Fruit fly (Drosophila melanogaster): ENCODE results near the gene CG15812.

The CG15812 gene

DNA sequence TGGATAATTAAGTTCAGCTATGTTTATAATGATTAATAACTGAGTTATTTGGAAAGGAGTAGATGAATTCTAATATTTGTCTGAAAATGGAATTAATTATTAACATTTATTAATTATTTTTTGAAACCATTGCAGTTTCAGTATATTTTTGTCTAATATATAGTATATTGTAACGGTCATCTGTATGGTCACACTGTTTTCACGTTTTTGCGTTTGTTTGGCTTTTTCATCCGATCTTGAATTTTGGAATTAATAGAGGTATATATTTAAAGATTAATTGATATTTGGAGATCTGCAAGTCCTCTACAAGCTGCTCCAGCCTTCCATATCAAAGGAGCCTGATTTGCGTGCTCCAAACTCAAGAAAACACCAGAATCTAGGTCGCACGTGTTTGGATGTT lies 9.3 kb downstream of the CG15812 start, which contains the start of the genes CG32278 and CG32281:
TSS of gene CG32278 (plus strand) at position 180 of the 400 bp plus-strand sequence.
TSS of gene CG32281 (plus strand) at position 269 of the 400 bp plus-strand sequence.
- TF ChIP-seq CG10348 (GFP tag; IDR thresholded peaks at IDR 0.05) = no peak
- no peak for TF ChIP-seq fd96Ca (GFP tag; IDR thresholded peaks at IDR 0.05)
- no peak for TF ChIP-seq D1 (tag; optimal IDR thresholded peaks at IDR 0.05)
- no peak for TF ChIP-seq EcR (GFP tag; optimal IDR thresholded peaks at IDR 0.05)
- no peak for TF ChIP-seq CG9948 (tag; optimal IDR thresholded peaks at IDR 0.05)
- no peak for TF ChIP-seq CG8159 (tag; optimal IDR thresholded peaks at IDR 0.05)
- TF ChIP-seq Ets98B (GFP tag; IDR thresholded peaks at IDR 0.05) = no peak
- no peak for TF ChIP-seq CG32121 (GFP tag; IDR thresholded peaks at IDR 0.05)
- TF ChIP-seq CG14655 (GFP tag; optimal IDR thresholded peaks at IDR 0.05) = no peak
- TF ChIP-seq CG15710 (tag; optimal IDR thresholded peaks at IDR 0.05) = no peak
- TF ChIP-seq Pif1A (GFP tag; optimal IDR thresholded peaks at IDR 0.05) = no peak
- TF ChIP-seq CG34367 (tag; optimal IDR thresholded peaks at IDR 0.05) = no peak
- TF ChIP-seq Pif1B (GFP tag; optimal IDR thresholded peaks at IDR 0.05) = no peak
- TF ChIP-seq CG13204 (GFP tag; optimal IDR thresholded peaks at IDR 0.05) = no peak

dm6 chr3L:3172445-3172844 lies 12.7 kb downstream of the CG15812 start, which contains the start of gene CG14963:
TSS of gene CG14963 (minus strand) at chr3L:3172545.
- TF ChIP-seq CG32121 (GFP tag; IDR thresholded peaks at IDR 0.05) (no peak), CG12605 (GFP tag; IDR thresholded peaks at IDR 0.05) (no peak), CG34367 (tag; optimal IDR thresholded peaks at IDR 0.05) (no peak), CG13204 (GFP tag; optimal IDR thresholded peaks at IDR 0.05) (no peak), Snoo (tag; optimal IDR thresholded peaks at IDR 0.05) (no peak)

DNA sequence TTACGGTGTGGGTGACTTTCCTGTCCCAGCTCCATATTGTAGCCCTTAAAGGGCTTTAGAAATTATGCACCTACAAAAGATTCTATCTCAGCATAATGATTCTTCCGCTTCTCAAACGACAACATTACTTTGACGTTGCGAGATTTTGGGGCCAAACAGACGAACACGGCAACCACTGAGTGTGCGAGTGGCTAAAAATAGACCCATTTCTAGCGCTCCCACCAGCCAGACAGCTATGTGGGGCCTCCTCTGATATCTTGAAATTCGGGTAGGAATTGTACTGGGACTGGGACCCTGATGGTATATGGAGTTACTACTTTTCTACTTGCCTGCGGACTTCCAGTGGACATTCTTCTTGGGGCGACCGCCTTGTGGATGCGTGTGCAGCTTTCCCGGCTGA lies 18.1 kb downstream of the CG15812 start:
- TF ChIP-seq gl (tag; optimal IDR thresholded peaks at IDR 0.05) = no peak
- no peak for TF ChIP-seq CG13204 (GFP tag; optimal IDR thresholded peaks at IDR 0.05)
- TF ChIP-seq EcR (GFP tag; optimal IDR thresholded peaks at IDR 0.05) = no peak
- no peak for TF ChIP-seq CG17806 (tag; optimal IDR thresholded peaks at IDR 0.05)
- no peak for TF ChIP-seq Pif1B (GFP tag; optimal IDR thresholded peaks at IDR 0.05)
- TF ChIP-seq CG34367 (tag; optimal IDR thresholded peaks at IDR 0.05) = no peak
- TF ChIP-seq Snoo (tag; optimal IDR thresholded peaks at IDR 0.05) = no peak
- no peak for TF ChIP-seq Ets98B (GFP tag; IDR thresholded peaks at IDR 0.05)
- TF ChIP-seq Pif1A (GFP tag; optimal IDR thresholded peaks at IDR 0.05) = no peak
- no peak for TF ChIP-seq CG15710 (tag; optimal IDR thresholded peaks at IDR 0.05)
- TF ChIP-seq CG9948 (tag; optimal IDR thresholded peaks at IDR 0.05) = no peak
- no peak for TF ChIP-seq CG8159 (tag; optimal IDR thresholded peaks at IDR 0.05)
- no peak for TF ChIP-seq CG14655 (GFP tag; optimal IDR thresholded peaks at IDR 0.05)
- no peak for TF ChIP-seq D1 (tag; optimal IDR thresholded peaks at IDR 0.05)
- no peak for TF ChIP-seq CG8301 (tag; optimal IDR thresholded peaks at IDR 0.05)
- no peak for TF ChIP-seq CG12605 (GFP tag; IDR thresholded peaks at IDR 0.05)
- TF ChIP-seq fd96Ca (GFP tag; IDR thresholded peaks at IDR 0.05) = no peak
- TF ChIP-seq rn (GFP tag; IDR thresholded peaks at IDR 0.05) = no peak

DNA sequence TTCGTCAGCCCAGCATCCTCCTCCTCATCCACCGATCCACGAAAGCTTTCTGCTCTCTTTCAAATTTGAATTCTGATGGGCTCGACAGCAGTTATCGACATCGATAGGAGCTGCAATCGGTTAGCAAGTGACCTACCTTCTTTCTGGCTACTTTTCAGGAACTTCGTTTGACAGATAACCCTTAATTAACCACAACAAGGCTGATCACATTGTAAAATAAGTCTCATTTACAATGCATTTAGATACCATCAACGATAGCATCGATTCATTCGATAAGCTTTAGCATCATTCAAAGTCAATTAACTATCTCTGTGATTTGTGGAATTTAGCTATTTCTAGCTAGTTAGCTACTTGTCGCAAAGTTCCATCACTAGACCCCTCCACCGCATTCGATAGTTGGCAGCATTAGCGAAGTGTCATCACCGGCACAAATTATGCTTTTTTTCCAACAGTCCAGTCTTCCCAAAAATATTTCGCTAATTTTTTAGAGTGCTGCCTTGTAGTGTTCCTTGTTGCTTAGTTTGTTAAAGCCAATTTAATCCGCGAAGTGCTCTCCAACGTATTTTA lies 18.8 kb downstream of the CG15812 start, which contains the start of the genes MnM and Girdin:
TSS of gene MnM (minus strand) at position 51 of the 567 bp plus-strand sequence.
TSS of gene Girdin (plus strand) at position 401 of the 567 bp plus-strand sequence.
- TF ChIP-seq D1 (tag; optimal IDR thresholded peaks at IDR 0.05) = no peak
- no peak for TF ChIP-seq CG13204 (GFP tag; optimal IDR thresholded peaks at IDR 0.05)
- TF ChIP-seq CG8159 (tag; optimal IDR thresholded peaks at IDR 0.05) = no peak
- no peak for TF ChIP-seq CG17806 (tag; optimal IDR thresholded peaks at IDR 0.05)
- no peak for TF ChIP-seq CG14655 (GFP tag; optimal IDR thresholded peaks at IDR 0.05)
- peak; percentile 35; the same call in 1 of the 2 replicates for TF ChIP-seq CG32121 (GFP tag; IDR thresholded peaks at IDR 0.05)
- TF ChIP-seq rn (GFP tag; IDR thresholded peaks at IDR 0.05) = no peak
- no peak for TF ChIP-seq gl (tag; optimal IDR thresholded peaks at IDR 0.05)
- 0 out of 3 replicates have a peak, but pooled peaks have one; percentile 53 for TF ChIP-seq fd96Ca (GFP tag; IDR thresholded peaks at IDR 0.05)
- no peak for TF ChIP-seq Snoo (tag; optimal IDR thresholded peaks at IDR 0.05)
- no peak for TF ChIP-seq CG34367 (tag; optimal IDR thresholded peaks at IDR 0.05)
- TF ChIP-seq EcR (GFP tag; optimal IDR thresholded peaks at IDR 0.05) = peak; percentile 7
- no peak for TF ChIP-seq Ets98B (GFP tag; IDR thresholded peaks at IDR 0.05)
- no peak for TF ChIP-seq CG12605 (GFP tag; IDR thresholded peaks at IDR 0.05)
- no peak for TF ChIP-seq Pif1B (GFP tag; optimal IDR thresholded peaks at IDR 0.05)
- no peak for TF ChIP-seq CG8301 (tag; optimal IDR thresholded peaks at IDR 0.05)
- no peak for TF ChIP-seq CG15710 (tag; optimal IDR thresholded peaks at IDR 0.05)
- TF ChIP-seq CG4496 (GFP tag; IDR thresholded peaks at IDR 0.05) = no peak
- peak; percentile 16; the same call in 1 of the 2 replicates for TF ChIP-seq CG10348 (GFP tag; IDR thresholded peaks at IDR 0.05)
- TF ChIP-seq Pif1A (GFP tag; optimal IDR thresholded peaks at IDR 0.05) = no peak
- no peak for TF ChIP-seq CG9948 (tag; optimal IDR thresholded peaks at IDR 0.05)

DNA sequence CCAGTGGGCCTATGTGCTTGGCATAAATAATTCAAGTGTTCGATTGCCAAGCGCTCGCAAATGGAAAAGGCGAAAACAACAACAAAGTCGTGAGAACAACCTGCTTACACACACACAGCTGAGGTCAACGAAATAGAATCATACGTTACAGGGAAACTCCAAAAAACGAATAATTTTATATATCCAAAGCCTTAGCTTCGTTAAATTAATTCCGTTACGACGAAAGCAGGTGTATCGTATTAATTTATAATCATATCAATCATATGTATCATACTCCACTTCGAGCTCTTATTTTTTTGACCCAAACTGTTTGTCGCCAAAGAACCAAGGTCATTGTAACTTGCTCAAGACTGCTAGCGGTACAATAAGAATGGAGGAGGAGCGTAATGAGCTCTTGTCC lies 19.7 kb downstream of the CG15812 start:
- TF ChIP-seq CG14655 (GFP tag; optimal IDR thresholded peaks at IDR 0.05) (no peak), CG17806 (tag; optimal IDR thresholded peaks at IDR 0.05) (peak; percentile 93), CG9948 (tag; optimal IDR thresholded peaks at IDR 0.05) (peak; percentile 93), CG10348 (GFP tag; IDR thresholded peaks at IDR 0.05) (peak; percentile 19; the same call in 1 of the 2 replicates), CG8301 (tag; optimal IDR thresholded peaks at IDR 0.05) (peak; percentile 94), rn (GFP tag; IDR thresholded peaks at IDR 0.05) (peak; percentile 78), CG8159 (tag; optimal IDR thresholded peaks at IDR 0.05) (peak; percentile 95), Ets98B (GFP tag; IDR thresholded peaks at IDR 0.05) (peak; percentile 92), fd96Ca (GFP tag; IDR thresholded peaks at IDR 0.05) (peak; percentile 92), CG13204 (GFP tag; optimal IDR thresholded peaks at IDR 0.05) (peak; percentile 87), CG34367 (tag; optimal IDR thresholded peaks at IDR 0.05) (peak; percentile 89), EcR (GFP tag; optimal IDR thresholded peaks at IDR 0.05) (peak; percentile 98), D1 (tag; optimal IDR thresholded peaks at IDR 0.05) (no peak), CG12605 (GFP tag; IDR thresholded peaks at IDR 0.05) (peak; percentile 91), CG4496 (GFP tag; IDR thresholded peaks at IDR 0.05) (peak; percentile 95), gl (tag; optimal IDR thresholded peaks at IDR 0.05) (peak; percentile 89), CG32121 (GFP tag; IDR thresholded peaks at IDR 0.05) (peak; percentile 81), CG15710 (tag; optimal IDR thresholded peaks at IDR 0.05) (peak; percentile 93), Pif1A (GFP tag; optimal IDR thresholded peaks at IDR 0.05) (no peak), Pif1B (GFP tag; optimal IDR thresholded peaks at IDR 0.05) (peak; percentile 92), Snoo (tag; optimal IDR thresholded peaks at IDR 0.05) (peak; percentile 92)

Measured in whole organism, pupa.